Worm (Caenorhabditis elegans) whole organism, L4 larva: ENCODE results near the gene ssna-1.

ENCODE experiments used
- D1046.2 ChIP-seq: fragments of 200-800 bp; sonication (Bioruptor generic); IDR thresholded peaks from 2 replicates; pipeline ENCODE4 v1.3.6; 2022; ENCODE audit warnings: missing genetic modification characterization, missing compliant biosample characterization
- T20F7.1 ChIP-seq: fragments of 200-800 bp; sonication (Bioruptor generic); optimal IDR thresholded peaks from 2 replicates; lab custom pipeline; 2018; ENCODE audit warnings: mild to moderate bottlenecking, missing genetic modification characterization, missing compliant biosample characterization
- Y48G9A.11 ChIP-seq: fragments of 200-800 bp; sonication (Bioruptor generic); IDR thresholded peaks from 2 replicates; pipeline ENCODE4 v1.3.6; 2022; ENCODE audit warnings: missing genetic modification reagents, missing genetic modification characterization, missing compliant biosample characterization
- Y5F2A.4 ChIP-seq: fragments of 200-800 bp; sonication (Bioruptor generic); optimal IDR thresholded peaks from 2 replicates; lab custom pipeline; 2018; ENCODE audit warnings: mild to moderate bottlenecking, missing genetic modification characterization, missing compliant biosample characterization
- ZK337.2 ChIP-seq: fragments of 200-800 bp; sonication (Bioruptor generic); IDR thresholded peaks from 2 replicates; pipeline ENCODE4 v1.3.6; 2022; ENCODE audit warnings: missing genetic modification reagents, missing genetic modification characterization, missing compliant biosample characterization
- aha-1 ChIP-seq: fragments of 150-350 bp; peaks from one replicate; lab custom pipeline; 2014; ENCODE audit warnings: missing biosample characterization, missing genetic modification characterization
- aly-2 ChIP-seq: sonication (generic microtip); optimal IDR thresholded peaks from 2 replicates; lab custom pipeline; 2018; ENCODE audit warnings: missing biosample characterization, missing genetic modification characterization
- attf-4 ChIP-seq: sonication (generic microtip); optimal IDR thresholded peaks from 3 replicates; lab custom pipeline; 2017; ENCODE audit warnings: missing biosample characterization, missing genetic modification characterization
- ceh-32 ChIP-seq: sonication (generic microtip); optimal IDR thresholded peaks from 2 replicates; lab custom pipeline; 2016; ENCODE audit warnings: mild to moderate bottlenecking, missing genetic modification characterization, missing compliant biosample characterization; ENCODE audit not compliant: poor library complexity
- ces-1 ChIP-seq: fragments of 150-350 bp; sonication (generic microtip); optimal IDR thresholded peaks from 4 replicates; lab custom pipeline; 2014; ENCODE audit warnings: missing biosample characterization, missing genetic modification reagents, missing genetic modification characterization
- cey-2 ChIP-seq: sonication (generic microtip); optimal IDR thresholded peaks from 3 replicates; lab custom pipeline; 2017; ENCODE audit warnings: missing genetic modification characterization, mild to moderate bottlenecking, missing compliant biosample characterization, antibody characterized with exemption, borderline replicate concordance; ENCODE audit not compliant: insufficient read depth
- daf-16 ChIP-seq, 3 experiments: sonication (generic microtip); optimal IDR thresholded peaks; 2 replicates each; lab custom pipeline; 2016 to 2017; ENCODE audit warnings: missing genetic modification characterization in 3 of 3, missing genetic modification reagents in 3 of 3, mild to moderate bottlenecking in 2 of 3, missing compliant biosample characterization in 2 of 3, missing biosample characterization in 1 of 3, moderate library complexity in 1 of 3
- daf-19 ChIP-seq: fragments of 200-800 bp; sonication (Bioruptor generic); conservative IDR thresholded peaks from 2 replicates; pipeline ENCODE4 v1.3.6; 2022; ENCODE audit warnings: missing genetic modification characterization, missing compliant biosample characterization
- egl-27 ChIP-seq: sonication (generic microtip); optimal IDR thresholded peaks from 3 replicates; lab custom pipeline; 2017; ENCODE audit warnings: missing biosample characterization, missing genetic modification reagents, missing genetic modification characterization
- egl-43 ChIP-seq: fragments of 200-800 bp; sonication (Bioruptor generic); IDR thresholded peaks from 2 replicates; pipeline ENCODE4 v1.3.6; 2022; ENCODE audit warnings: missing genetic modification reagents, missing genetic modification characterization, missing compliant biosample characterization
- hif-1 ChIP-seq, 2 experiments: sonication (generic microtip); optimal IDR thresholded peaks; 2 replicates each; lab custom pipeline; 2016 to 2017; ENCODE audit warnings: missing compliant biosample characterization in 2 of 2, missing genetic modification characterization in 2 of 2, missing genetic modification reagents in 2 of 2, missing genotype in 2 of 2, mild to moderate bottlenecking in 1 of 2
- hlh-11 ChIP-seq: fragments of 200-800 bp; sonication (Bioruptor generic); optimal IDR thresholded peaks from 2 replicates; lab custom pipeline; 2018; ENCODE audit warnings: mild to moderate bottlenecking, missing genetic modification characterization, missing compliant biosample characterization
- hlh-30 ChIP-seq: sonication (generic microtip); optimal IDR thresholded peaks from 2 replicates; lab custom pipeline; 2017; ENCODE audit warnings: antibody characterized with exemption, mild to moderate bottlenecking, missing genetic modification characterization, missing compliant biosample characterization; ENCODE audit not compliant: insufficient read depth
- hmg-1.1 ChIP-seq: fragments of 200-800 bp; sonication (Bioruptor generic); IDR thresholded peaks from 2 replicates; pipeline ENCODE4 v1.3.6; 2022; ENCODE audit warnings: missing genetic modification reagents, missing genetic modification characterization, missing compliant biosample characterization
- lin-13 ChIP-seq: fragments of 150-350 bp; optimal IDR thresholded peaks from 2 replicates; lab custom pipeline; 2014; ENCODE audit warnings: missing biosample characterization, missing genetic modification reagents, missing genetic modification characterization
- lin-15B ChIP-seq: fragments of 150-350 bp; sonication (generic microtip); optimal IDR thresholded peaks from 3 replicates; lab custom pipeline; 2014; ENCODE audit warnings: missing biosample characterization, missing genetic modification characterization
- lin-38 ChIP-seq: fragments of 200-800 bp; sonication (Bioruptor generic); IDR thresholded peaks from 2 replicates; pipeline ENCODE4 v1.3.6; 2022; ENCODE audit warnings: missing genetic modification reagents, missing genetic modification characterization, missing compliant biosample characterization
- lir-3 ChIP-seq: sonication (generic microtip); optimal IDR thresholded peaks from 2 replicates; lab custom pipeline; 2016; ENCODE audit warnings: mild to moderate bottlenecking, missing genetic modification characterization, missing compliant biosample characterization
- lsy-2 ChIP-seq, 2 experiments: fragments of 150-350 bp in 1 of 2; sonication (generic microtip) in 1 of 2; optimal IDR thresholded peaks; 2 replicates each; lab custom pipeline; 2014 to 2017; ENCODE audit warnings: missing biosample characterization in 2 of 2, missing genetic modification characterization in 2 of 2
- mdl-1 ChIP-seq, 2 experiments: fragments of 150-350 bp in 1 of 2; sonication (generic microtip) in 1 of 2; optimal IDR thresholded peaks; 2 replicates each; lab custom pipeline; 2014 to 2017; ENCODE audit warnings: missing biosample characterization in 2 of 2, missing genetic modification characterization in 2 of 2
- mep-1 ChIP-seq: fragments of 150-350 bp; sonication (generic microtip); optimal IDR thresholded peaks from 3 replicates; lab custom pipeline; 2014; ENCODE audit warnings: missing biosample characterization, missing genetic modification characterization
- mxl-3 ChIP-seq: fragments of 200-800 bp; sonication (Bioruptor generic); optimal IDR thresholded peaks from 2 replicates; lab custom pipeline; 2018; ENCODE audit warnings: mild to moderate bottlenecking, missing genetic modification characterization, missing compliant biosample characterization
- nhr-10 ChIP-seq: fragments of 150-350 bp; optimal IDR thresholded peaks from 2 replicates; lab custom pipeline; 2014; ENCODE audit warnings: missing biosample characterization, missing genetic modification characterization
- nhr-11 ChIP-seq: fragments of 150-350 bp; optimal IDR thresholded peaks from 2 replicates; lab custom pipeline; 2014; ENCODE audit warnings: missing biosample characterization, missing genetic modification characterization
- nhr-111 ChIP-seq: fragments of 200-800 bp; sonication (Bioruptor generic); optimal IDR thresholded peaks from 2 replicates; lab custom pipeline; 2018; ENCODE audit warnings: mild to moderate bottlenecking, missing genetic modification characterization, missing compliant biosample characterization
- nhr-237 ChIP-seq: sonication (generic microtip); optimal IDR thresholded peaks from 2 replicates; lab custom pipeline; 2017; ENCODE audit warnings: missing biosample characterization, missing genetic modification characterization
- nhr-28 ChIP-seq: fragments of 150-350 bp; optimal IDR thresholded peaks from 2 replicates; lab custom pipeline; 2014; ENCODE audit warnings: missing biosample characterization, missing genetic modification characterization
- nhr-42 ChIP-seq: fragments of 200-800 bp; sonication (Bioruptor generic); IDR thresholded peaks from 2 replicates; pipeline ENCODE4 v1.3.6; 2022; ENCODE audit warnings: missing genetic modification characterization, missing compliant biosample characterization
- nhr-6 ChIP-seq: fragments of 150-350 bp; optimal IDR thresholded peaks from 2 replicates; lab custom pipeline; 2014; ENCODE audit warnings: missing biosample characterization, missing genetic modification characterization
- nhr-77 ChIP-seq: fragments of 150-350 bp; optimal IDR thresholded peaks from 2 replicates; lab custom pipeline; 2014; ENCODE audit warnings: missing biosample characterization, missing genetic modification characterization
- php-3 ChIP-seq: fragments of 200-800 bp; sonication (Bioruptor generic); IDR thresholded peaks from 2 replicates; pipeline ENCODE4 v1.3.6; 2022; ENCODE audit warnings: missing genetic modification reagents, missing genetic modification characterization, missing compliant biosample characterization
- rbr-2 ChIP-seq: sonication (generic microtip); optimal IDR thresholded peaks from 2 replicates; lab custom pipeline; 2016; ENCODE audit warnings: missing genotype, missing genetic modification characterization, missing compliant biosample characterization
- snpc-4 ChIP-seq: fragments of 150-350 bp; optimal IDR thresholded peaks from 2 replicates; lab custom pipeline; 2014; ENCODE audit warnings: missing biosample characterization, missing genetic modification characterization
- tag-97 ChIP-seq: fragments of 200-800 bp; sonication (Bioruptor generic); IDR thresholded peaks from 2 replicates; pipeline ENCODE4 v1.3.6; 2022; ENCODE audit warnings: missing genetic modification characterization, missing compliant biosample characterization
- unc-39 ChIP-seq: sonication (generic microtip); optimal IDR thresholded peaks from 2 replicates; lab custom pipeline; 2017; ENCODE audit warnings: missing biosample characterization, missing genetic modification characterization
- unc-62 ChIP-seq, 3 experiments: fragments of 150-350 bp in 1 of 3; sonication (generic microtip); optimal IDR thresholded peaks in 2 of 3; peaks in 1 of 3; 1 replicate in 1 of 3; 2 replicates in 2 of 3; lab custom pipeline; 2014 to 2017; ENCODE audit warnings: missing biosample characterization in 3 of 3, missing genetic modification characterization in 3 of 3, missing genetic modification reagents in 3 of 3, missing genotype in 1 of 3
- vab-7 ChIP-seq: fragments of 200-800 bp; sonication (Bioruptor generic); IDR thresholded peaks from 2 replicates; pipeline ENCODE4 v1.3.6; 2022; ENCODE audit warnings: missing genetic modification reagents, missing genetic modification characterization, missing compliant biosample characterization
- zfp-2 ChIP-seq: sonication (generic microtip); optimal IDR thresholded peaks from 2 replicates; lab custom pipeline; 2016; ENCODE audit warnings: mild to moderate bottlenecking, missing genetic modification characterization, missing compliant biosample characterization
- zip-11 ChIP-seq: fragments of 200-800 bp; sonication (Bioruptor generic); IDR thresholded peaks from 2 replicates; pipeline ENCODE4 v1.3.6; 2022; ENCODE audit warnings: missing genetic modification characterization, missing compliant biosample characterization
- zip-2 ChIP-seq: fragments of 150-350 bp; optimal IDR thresholded peaks from 2 replicates; lab custom pipeline; 2014; ENCODE audit warnings: missing biosample characterization, missing genetic modification characterization
- ztf-7 ChIP-seq: fragments of 150-350 bp; optimal IDR thresholded peaks from 2 replicates; lab custom pipeline; 2014; ENCODE audit warnings: missing biosample characterization, missing genetic modification characterization

ssna-1 gene

DNA sequence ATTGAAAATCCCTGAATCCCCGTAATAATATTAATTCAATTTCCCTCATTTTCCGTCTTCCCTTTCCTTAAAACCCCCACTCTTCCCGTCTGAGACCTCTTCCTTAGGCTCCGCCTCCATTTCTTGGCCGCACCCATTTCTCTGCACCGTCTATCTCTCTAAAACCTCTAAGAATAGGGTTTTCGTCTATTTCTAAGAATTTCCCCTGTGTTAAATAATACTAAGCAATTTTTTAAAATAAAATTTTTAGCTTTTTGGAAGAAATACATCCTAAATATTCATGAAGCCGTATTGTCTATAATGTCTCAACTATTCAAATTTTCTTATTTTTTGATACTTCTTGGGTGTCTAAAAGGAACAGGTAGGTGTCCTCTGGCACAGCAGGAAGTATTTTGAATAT, 48.4 kb upstream of the ssna-1 start, which contains the start of gene cdh-8:
Gene cdh-8 (plus strand): TSS at position 301 of the 400 bp plus-strand sequence.
- TF ChIP-seq ZK337.2 (no peak), ztf-7 (no peak), snpc-4 (no peak), T20F7.1 (GFP tag; lab: Kevin White, UChicago) (no peak), hmg-1.1 (no peak), cey-2 (tag; lab: Kevin White, UChicago) (no peak), hif-1 (tag; optimal IDR thresholded peaks at IDR 0.05; lab: Kevin White, UChicago) (no peak), ces-1 (GFP tag; lab: Kevin White, UChicago) (no peak), unc-62 (GFP tag; optimal IDR thresholded peaks at IDR 0.05 in 1 of 2; lab: Kevin White, UChicago) (no peak), unc-62 (tag; optimal IDR thresholded peaks at IDR 0.05; lab: Kevin White, UChicago) (no peak), nhr-10 (tag; lab: Kevin White, UChicago) (no peak), ceh-32 (tag; lab: Kevin White, UChicago) (no peak), nhr-6 (tag; lab: Kevin White, UChicago) (no peak), unc-39 (tag; lab: Kevin White, UChicago) (no peak), nhr-237 (tag; lab: Kevin White, UChicago) (no peak), nhr-11 (tag; lab: Kevin White, UChicago) (no peak)

DNA sequence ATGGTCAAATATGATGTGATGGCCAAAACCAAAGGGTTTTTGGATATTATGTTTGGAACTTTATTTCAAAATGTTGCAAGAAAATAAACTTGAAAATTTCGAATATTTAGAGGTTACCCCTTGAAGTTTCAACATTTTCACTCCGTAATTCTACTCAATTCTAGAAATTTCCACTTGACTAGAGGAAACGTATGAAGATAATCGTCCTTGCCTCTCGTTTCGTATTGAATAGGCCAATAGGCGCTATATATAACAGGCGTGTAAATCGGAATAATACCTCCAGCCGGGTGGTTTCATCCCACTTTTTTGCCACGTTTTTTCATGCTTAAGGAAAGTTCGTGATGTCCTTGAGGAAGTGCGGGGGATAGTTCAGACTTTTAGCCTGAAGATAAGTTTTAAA, 44.6 kb upstream of the ssna-1 start:
- TF ChIP-seq lin-15B (tag; lab: Kevin White, UChicago) (no peak), unc-62 (GFP tag; optimal IDR thresholded peaks at IDR 0.05 in 1 of 2; lab: Kevin White, UChicago) (peak in 1 of 2 experiments; percentile 74), unc-62 (tag; optimal IDR thresholded peaks at IDR 0.05; lab: Kevin White, UChicago) (no peak), ztf-7 (no peak), vab-7 (GFP tag; lab: Robert Waterston, UW) (no peak)
- TF ChIP-seq, all 104 proteins: peak for 1

DNA sequence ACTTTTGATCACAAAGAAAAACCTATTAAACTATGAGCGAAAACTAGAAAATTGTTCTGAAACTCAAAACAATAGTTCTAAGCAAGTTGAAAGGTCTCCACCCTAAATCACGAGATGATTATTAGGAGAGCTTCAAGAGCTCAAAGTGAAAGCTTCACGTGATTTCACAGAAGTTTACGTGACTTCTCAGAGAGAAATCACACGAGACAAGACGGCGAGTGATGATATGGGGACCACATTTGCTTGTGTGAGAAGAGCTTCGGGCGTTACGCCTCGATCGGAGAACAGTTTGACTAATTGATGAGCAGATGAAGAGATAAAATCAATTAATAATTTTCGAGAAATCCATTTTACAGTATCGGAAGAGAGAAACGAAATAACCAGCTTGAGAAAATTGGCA, 22.9 kb upstream of the ssna-1 start:
- TF ChIP-seq D1046.2 (GFP tag; lab: Robert Waterston, UW) (no peak), hlh-30 (no peak), lir-3 (tag; lab: Kevin White, UChicago) (no peak), zip-11 (no peak), Y48G9A.11 (no peak), rbr-2 (no peak), hlh-11 (tag; lab: Kevin White, UChicago) (peak; percentile 27), nhr-28 (tag; lab: Kevin White, UChicago) (no peak), daf-19 (GFP tag; lab: Robert Waterston, UW) (no peak), egl-43 (GFP tag; lab: Robert Waterston, UW) (no peak), lin-13 (GFP tag; lab: Kevin White, UChicago) (no peak), hif-1 (tag; optimal IDR thresholded peaks at IDR 0.05; lab: Kevin White, UChicago) (peak in 1 of 2 experiments; percentile 85), Y5F2A.4 (GFP tag; lab: Kevin White, UChicago) (no peak)

DNA sequence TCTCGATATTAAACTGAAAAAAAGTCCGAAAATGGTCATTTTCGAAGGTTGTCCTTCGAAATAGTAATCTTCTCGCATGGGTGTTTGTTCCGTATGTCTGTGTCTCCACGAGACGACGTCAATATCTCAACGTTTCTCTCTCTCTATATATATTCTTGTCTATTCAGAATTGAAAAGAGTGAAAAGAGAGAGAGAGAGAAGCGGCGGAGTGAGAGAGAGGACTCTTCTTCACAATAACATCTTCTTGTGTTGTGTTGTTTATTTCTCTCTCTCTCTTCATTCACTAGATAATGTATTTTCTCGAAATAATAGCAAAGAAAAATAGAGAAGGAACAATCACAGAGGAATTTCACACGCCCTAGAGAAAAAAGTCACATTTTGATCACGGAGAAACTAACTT, 21.5 kb upstream of the ssna-1 start:
- peak; percentile 90 for TF ChIP-seq aha-1 (tag; lab: Kevin White, UChicago)
- TF ChIP-seq egl-43 (GFP tag; lab: Robert Waterston, UW), result no peak
- TF ChIP-seq mep-1 (tag; lab: Kevin White, UChicago), result peak; percentile 37
- TF ChIP-seq tag-97, result no peak
- peak; percentile 53 for TF ChIP-seq rbr-2
- no peak for TF ChIP-seq nhr-77 (tag; lab: Kevin White, UChicago)
- TF ChIP-seq lin-38 (GFP tag; lab: Robert Waterston, UW), result no peak
- TF ChIP-seq nhr-42 (GFP tag; lab: Robert Waterston, UW), result no peak
- no peak for TF ChIP-seq mxl-3 (GFP tag; lab: Kevin White, UChicago)
- TF ChIP-seq nhr-237 (tag; lab: Kevin White, UChicago), result no peak
- peak; percentile 13 for TF ChIP-seq nhr-28 (tag; lab: Kevin White, UChicago)
- no peak for TF ChIP-seq attf-4 (tag; lab: Kevin White, UChicago)
- peak; percentile 32 for TF ChIP-seq hlh-30
- no peak for TF ChIP-seq nhr-111 (GFP tag; lab: Kevin White, UChicago)
- no peak for TF ChIP-seq zip-2 (tag; lab: Kevin White, UChicago)
- TF ChIP-seq ztf-7, result no peak
- peak in 1 of 2 experiments; percentile 61 for TF ChIP-seq daf-16 (GFP tag; optimal IDR thresholded peaks at IDR 0.05; lab: Kevin White, UChicago)
- no peak for TF ChIP-seq daf-16 (tag; optimal IDR thresholded peaks at IDR 0.05; lab: Kevin White, UChicago)
- no peak for TF ChIP-seq zfp-2 (tag; lab: Kevin White, UChicago)
- TF ChIP-seq lsy-2 (tag; optimal IDR thresholded peaks at IDR 0.05; lab: Kevin White, UChicago), result peak in 1 of 2 experiments; percentile 70
- no peak for TF ChIP-seq egl-27
- TF ChIP-seq aly-2, result no peak
- peak in 1 of 2 experiments; percentile 49 for TF ChIP-seq mdl-1 (tag; optimal IDR thresholded peaks at IDR 0.05; lab: Kevin White, UChicago)
- TF ChIP-seq php-3 (GFP tag; lab: Robert Waterston, UW), result no peak
